Fruit fly (Drosophila melanogaster) whole organism, embryonic: ENCODE results near the gene Cyfip.

Source experiments
- CG1024 ChIP-seq: fragments of 200-800 bp; sonication (Bioruptor generic); IDR thresholded peaks from 2 replicates; pipeline ENCODE4 v1.3.6; 2022; ENCODE audit warnings: missing biosample characterization, missing genetic modification characterization
- CG10431 ChIP-seq: fragments of 200-800 bp; sonication (Bioruptor generic); optimal IDR thresholded peaks from 3 replicates; lab custom pipeline; 2018; ENCODE audit warnings: missing biosample characterization, mild to moderate bottlenecking, missing genetic modification characterization
- Dad ChIP-seq: fragments of 200-800 bp; sonication (Bioruptor generic); optimal IDR thresholded peaks from 3 replicates; lab custom pipeline; 2016; ENCODE audit warnings: missing biosample characterization, missing genetic modification characterization
- wor ChIP-seq: fragments of 200-800 bp; sonication (Bioruptor generic); IDR thresholded peaks from 2 replicates; pipeline ENCODE4 v1.3.6; 2022; ENCODE audit warnings: missing biosample characterization, missing genetic modification characterization

DNA sequence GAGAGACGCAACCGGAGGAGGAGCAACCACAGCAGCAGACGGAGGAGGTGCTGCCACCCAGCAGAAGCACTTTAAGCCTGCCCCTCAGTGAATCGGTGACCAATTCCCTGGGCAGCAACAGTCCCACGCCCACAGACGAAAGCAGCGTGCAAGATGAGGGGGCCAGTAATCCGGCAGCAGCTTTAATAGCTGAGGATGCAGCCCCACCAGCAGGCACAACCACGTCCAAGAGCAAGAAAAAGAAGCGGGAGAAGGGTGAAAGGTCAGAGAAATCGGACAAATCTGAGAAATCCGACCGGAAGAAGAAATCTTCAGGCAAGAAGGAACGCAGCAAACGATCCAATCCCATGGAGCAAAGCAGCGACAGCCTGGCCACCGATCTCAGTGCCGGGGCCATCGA lies 44.3 kb upstream of the Cyfip start:
- TF ChIP-seq Dad (no peak), wor (no peak), CG1024 (GFP tag; lab: Robert Waterston, UW) (no peak), CG10431 (GFP tag; lab: Kevin White, UChicago) (no peak)
